Worm (Caenorhabditis elegans) whole organism, midembryonic: ENCODE measurements around the gene C30G12.2.

Experiments
- cog-1 ChIP-seq: sonication (generic microtip); optimal IDR thresholded peaks from 2 replicates; lab custom pipeline; 2016; ENCODE audit warnings: missing genetic modification characterization, missing compliant biosample characterization
- flt-1 ChIP-seq: fragments of 200-800 bp; sonication (Bioruptor generic); IDR thresholded peaks from 2 replicates; pipeline ENCODE4 v1.3.6; 2022; ENCODE audit warnings: missing genetic modification characterization, missing compliant biosample characterization
- ref-1 ChIP-seq: fragments of 200-800 bp; sonication (Bioruptor generic); conservative IDR thresholded peaks from 2 replicates; pipeline ENCODE4 v1.3.6; 2022; ENCODE audit warnings: missing genetic modification reagents, missing genetic modification characterization, missing compliant biosample characterization
- ztf-29 ChIP-seq: fragments of 200-800 bp; sonication (Bioruptor generic); IDR thresholded peaks from 2 replicates; pipeline ENCODE4 v1.3.6; 2022; ENCODE audit warnings: missing genetic modification reagents, missing genetic modification characterization, missing compliant biosample characterization

DNA sequence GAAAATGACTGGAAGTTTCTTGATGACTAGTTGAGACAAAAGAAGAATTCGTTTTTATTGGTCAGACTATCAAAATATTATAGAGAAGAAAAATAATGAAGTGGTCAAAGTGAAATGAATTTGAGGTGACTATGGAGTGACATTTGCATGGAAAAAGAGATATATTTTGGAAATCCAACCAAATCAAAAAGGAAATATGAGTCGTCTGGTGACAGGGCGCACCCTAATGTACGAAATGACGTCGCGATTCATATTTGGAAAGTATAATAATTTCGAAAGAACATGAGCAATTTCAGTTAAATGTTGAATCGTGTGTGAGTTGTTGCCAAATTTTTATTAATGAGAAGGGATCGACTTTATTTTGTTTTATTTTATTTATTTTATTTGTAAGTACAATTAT lies 27.2 kb downstream of the C30G12.2 start, which contains the start of gene F21D12.2:
- TF ChIP-seq flt-1 (GFP tag; lab: Robert Waterston, UW): no peak
- TF ChIP-seq ztf-29 (GFP tag; lab: Robert Waterston, UW): no peak
- TF ChIP-seq cog-1 (tag; lab: Kevin White, UChicago): no peak
- no peak for TF ChIP-seq ref-1
